Worm (Caenorhabditis elegans): Measurements from ENCODE around the gene mrps-18A.
"Not testable (repeated sequence)": the region's sequence is repeated elsewhere in the genome, so short reads cannot be mapped to it uniquely, and the experiment has no call there.

DNA sequence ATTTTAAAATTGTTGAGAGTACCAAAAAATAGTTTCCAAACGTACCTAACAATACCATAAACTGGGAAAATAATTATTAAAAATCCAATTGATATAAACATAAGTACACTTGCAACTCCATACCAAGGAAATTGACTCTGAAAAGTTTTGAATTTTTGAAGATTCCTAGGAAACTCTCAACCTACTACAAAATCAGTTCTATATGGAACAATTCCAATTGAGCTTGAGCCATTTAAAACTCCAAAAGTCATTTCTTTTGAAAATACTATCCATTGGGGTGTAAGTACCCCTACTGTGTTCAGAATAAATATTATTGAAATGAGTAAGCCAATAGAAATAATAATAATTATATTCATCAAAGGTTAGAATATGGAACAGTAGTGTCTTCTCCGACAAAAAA is 7.7 kb upstream of the mrps-18A start, which contains the start of gene clc-28:
- TF ChIP-seq scrt-1 (GFP tag; IDR thresholded peaks at IDR 0.05); ama-1 (optimal IDR thresholded peaks at IDR 0.05); flt-1 (GFP tag; IDR thresholded peaks at IDR 0.05); ets-7 (tag; optimal IDR thresholded peaks at IDR 0.05); pes-1 (GFP tag; IDR thresholded peaks at IDR 0.05); tra-4 (tag; optimal IDR thresholded peaks at IDR 0.05); tbx-37 (GFP tag; conservative IDR thresholded peaks at IDR 0.05); tbx-11 (GFP tag; IDR thresholded peaks at IDR 0.05); ceh-13 (GFP tag; optimal IDR thresholded peaks at IDR 0.05); hnd-1 (tag; optimal IDR thresholded peaks at IDR 0.05): not testable (repeated sequence)
